Worm (Caenorhabditis elegans) whole organism, L4 larva: Measurements from ENCODE around the gene gmn-1.
"Not testable (repeated sequence)": the region's sequence is repeated elsewhere in the genome, so short reads cannot be mapped to it uniquely, and the experiment has no call there.

ENCODE experiments used
- ZK546.5 ChIP-seq, 2 experiments: sonication (generic microtip); optimal IDR thresholded peaks; 2 replicates each; lab custom pipeline; 2017; ENCODE audit warnings: missing biosample characterization in 2 of 2, missing genetic modification characterization in 2 of 2
- ama-1 ChIP-seq: fragments of 150-350 bp; optimal IDR thresholded peaks from 2 replicates; lab custom pipeline; 2014; ENCODE audit warnings: inconsistent platforms, mixed read lengths
- ces-1 ChIP-seq: fragments of 150-350 bp; sonication (generic microtip); optimal IDR thresholded peaks from 4 replicates; lab custom pipeline; 2014; ENCODE audit warnings: missing biosample characterization, missing genetic modification reagents, missing genetic modification characterization
- lin-39 ChIP-seq: fragments of 150-350 bp; optimal IDR thresholded peaks from 2 replicates; lab custom pipeline; 2014; ENCODE audit warnings: missing biosample characterization, missing genetic modification reagents, missing genetic modification characterization
- madf-5 ChIP-seq, 2 experiments: fragments of 200-800 bp; sonication (Bioruptor generic); IDR thresholded peaks; 2 replicates each; pipeline ENCODE4 v1.3.6; 2022; ENCODE audit warnings: missing compliant biosample characterization in 2 of 2, missing genetic modification characterization in 2 of 2
- mep-1 ChIP-seq: fragments of 150-350 bp; sonication (generic microtip); optimal IDR thresholded peaks from 3 replicates; lab custom pipeline; 2014; ENCODE audit warnings: missing biosample characterization, missing genetic modification characterization
- mes-2 ChIP-seq: sonication (generic microtip); optimal IDR thresholded peaks from 2 replicates; lab custom pipeline; 2016; ENCODE audit warnings: missing genotype, mild to moderate bottlenecking, missing genetic modification characterization, missing compliant biosample characterization; ENCODE audit not compliant: poor library complexity, severe bottlenecking
- spr-1 ChIP-seq: sonication (generic microtip); optimal IDR thresholded peaks from 2 replicates; lab custom pipeline; 2016; ENCODE audit warnings: mild to moderate bottlenecking, missing genetic modification characterization, missing compliant biosample characterization
- ztf-11 ChIP-seq: fragments of 150-350 bp; optimal IDR thresholded peaks from 2 replicates; lab custom pipeline; 2014; ENCODE audit warnings: missing biosample characterization, missing genetic modification characterization

- TF ChIP-seq lin-39 (tag; lab: Kevin White, UChicago); mep-1 (tag; lab: Kevin White, UChicago); spr-1 (tag; lab: Kevin White, UChicago); ces-1 (GFP tag; lab: Kevin White, UChicago); madf-5 (GFP tag; IDR thresholded peaks at IDR 0.05; lab: Robert Waterston, UW); ZK546.5 (tag; optimal IDR thresholded peaks at IDR 0.05; lab: Kevin White, UChicago); mes-2 (tag; lab: Kevin White, UChicago); ama-1 (lab: Kevin White, UChicago); ztf-11 (tag; lab: Kevin White, UChicago): not testable (repeated sequence)
Measured at ce11 chrIII:12192589-12192988, 32.5 kb downstream of the gmn-1 start.
